Worm (Caenorhabditis elegans): ENCODE measurements around the gene F20D6.5.

ce11 chrV:8145329-8145728 is 16.4 kb upstream of the F20D6.5 start, which contains the start of gene D1014.13:
- no peak for TF ChIP-seq skn-1 (tag; optimal IDR thresholded peaks at IDR 0.05)
- TF ChIP-seq zag-1 (tag; optimal IDR thresholded peaks at IDR 0.05), result no peak
- TF ChIP-seq nhr-237 (tag; optimal IDR thresholded peaks at IDR 0.05), result no peak
- TF ChIP-seq nhr-77 (tag; optimal IDR thresholded peaks at IDR 0.05), result no peak
- TF ChIP-seq unc-39 (tag; optimal IDR thresholded peaks at IDR 0.05), result no peak
- TF ChIP-seq snpc-4 (tag; optimal IDR thresholded peaks at IDR 0.05), result no peak
- TF ChIP-seq elt-3 (tag; optimal IDR thresholded peaks at IDR 0.05), result no peak

Data from whole organism, L2 larva.